Fruit fly (Drosophila melanogaster): ENCODE measurements around the gene dpr8.

dpr8 gene

DNA sequence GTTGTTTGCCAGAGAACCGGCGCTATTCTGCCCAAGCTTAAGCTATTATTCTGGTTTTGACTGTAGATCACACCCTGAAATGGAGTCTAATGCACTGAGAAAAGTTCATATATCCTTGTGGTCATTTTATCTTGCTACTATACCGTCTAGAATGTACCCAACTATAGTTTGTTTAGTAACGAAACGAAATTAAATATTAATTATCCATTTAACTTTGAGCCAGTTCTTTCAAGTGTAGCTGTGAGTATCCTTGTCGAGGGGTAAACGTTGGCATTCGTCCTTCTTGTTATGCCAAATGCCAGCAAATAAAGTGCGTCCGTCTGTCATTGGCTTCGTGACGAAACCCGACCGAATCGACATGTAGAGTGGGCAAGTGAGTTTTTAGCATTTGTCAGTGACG, 124.8 kb downstream of the dpr8 start (continued):
- TF ChIP-seq CG13424 (tag; optimal IDR thresholded peaks at IDR 0.05): peak; percentile 14
- TF ChIP-seq eve (GFP tag; optimal IDR thresholded peaks at IDR 0.05): no peak
- TF ChIP-seq CG14860 (GFP tag; IDR thresholded peaks at IDR 0.05; ENCODE audit: partially characterized antibody): no peak
- TF ChIP-seq Antp (GFP tag; optimal IDR thresholded peaks at IDR 0.05): no peak
- TF ChIP-seq E2f1 (GFP tag; IDR thresholded peaks at IDR 0.05): no peak
- TF ChIP-seq pzg (GFP tag; optimal IDR thresholded peaks at IDR 0.05): no peak
- peak; percentile 54 for TF ChIP-seq lab (GFP tag; optimal IDR thresholded peaks at IDR 0.05)
- TF ChIP-seq aop (GFP tag; IDR thresholded peaks at IDR 0.05): no peak
- no peak for TF ChIP-seq Aef1 (GFP tag; IDR thresholded peaks at IDR 0.05)
- no peak for TF ChIP-seq prd (optimal IDR thresholded peaks at IDR 0.05)
- TF ChIP-seq prd (GFP tag; IDR thresholded peaks at IDR 0.05): peak; percentile 6; the same call in 1 of the 3 replicates
- TF ChIP-seq CG17186 (GFP tag; optimal IDR thresholded peaks at IDR 0.05): no peak
- TF ChIP-seq p53 (GFP tag; optimal IDR thresholded peaks at IDR 0.05): no peak
- TF ChIP-seq CG13894 (tag; optimal IDR thresholded peaks at IDR 0.05): no peak
- TF ChIP-seq pho (GFP tag; optimal IDR thresholded peaks at IDR 0.05): no peak
- no peak for TF ChIP-seq CG12236 (GFP tag; optimal IDR thresholded peaks at IDR 0.05)
- peak; percentile 23 for TF ChIP-seq Hmr (GFP tag; optimal IDR thresholded peaks at IDR 0.05)
- TF ChIP-seq CG11504 (tag; optimal IDR thresholded peaks at IDR 0.05): peak; percentile 27
- 0 out of 2 replicates have a peak, but pooled peaks have one; percentile 11 for TF ChIP-seq lmd (GFP tag; IDR thresholded peaks at IDR 0.05)
- no peak for TF ChIP-seq CG43689 (GFP tag; IDR thresholded peaks at IDR 0.05)
- TF ChIP-seq CG12104 (GFP tag; optimal IDR thresholded peaks at IDR 0.05): no peak
- TF ChIP-seq eyg (GFP tag; optimal IDR thresholded peaks at IDR 0.05): no peak
- TF ChIP-seq CG6813 (GFP tag; optimal IDR thresholded peaks at IDR 0.05): no peak
- no peak for TF ChIP-seq CG10274 (GFP tag; optimal IDR thresholded peaks at IDR 0.05)
- TF ChIP-seq CG5245 (GFP tag; optimal IDR thresholded peaks at IDR 0.05): no peak
- TF ChIP-seq E2f2 (GFP tag; IDR thresholded peaks at IDR 0.05): no peak
- TF ChIP-seq Nf-YB (GFP tag; optimal IDR thresholded peaks at IDR 0.05): no peak
- no peak for TF ChIP-seq Atf6 (GFP tag; IDR thresholded peaks at IDR 0.05)
- TF ChIP-seq Fer2 (tag; optimal IDR thresholded peaks at IDR 0.05): no peak
- no peak for TF ChIP-seq Opbp (GFP tag; IDR thresholded peaks at IDR 0.05; ENCODE audit: partially characterized antibody)
- TF ChIP-seq peb (GFP tag; IDR thresholded peaks at IDR 0.05): no peak
- no peak for TF ChIP-seq br (optimal IDR thresholded peaks at IDR 0.05)
- TF ChIP-seq CG32532 (GFP tag; IDR thresholded peaks at IDR 0.05): 0 out of 2 replicates have a peak, but pooled peaks have one; percentile 15
- TF ChIP-seq mam (GFP tag; optimal IDR thresholded peaks at IDR 0.05): peak; percentile 5
- TF ChIP-seq sob (GFP tag; IDR thresholded peaks at IDR 0.05): no peak
- no peak for TF ChIP-seq Jarid2 (GFP tag; optimal IDR thresholded peaks at IDR 0.05)
- no peak for TF ChIP-seq amos (GFP tag; IDR thresholded peaks at IDR 0.05; ENCODE audit: partially characterized antibody)
- no peak for TF ChIP-seq CG17385 (GFP tag; optimal IDR thresholded peaks at IDR 0.05)
- no peak for TF ChIP-seq CG13296 (GFP tag; optimal IDR thresholded peaks at IDR 0.05)
- TF ChIP-seq Hr78 (GFP tag; optimal IDR thresholded peaks at IDR 0.05): no peak
- TF ChIP-seq CG13624 (GFP tag; optimal IDR thresholded peaks at IDR 0.05): no peak
- TF ChIP-seq seq (GFP tag; IDR thresholded peaks at IDR 0.05): no peak
- no peak for TF ChIP-seq CG11398 (GFP tag; optimal IDR thresholded peaks at IDR 0.05)
- TF ChIP-seq crol (GFP tag; IDR thresholded peaks at IDR 0.05): no peak
- no peak for TF ChIP-seq Ssrp (tag; optimal IDR thresholded peaks at IDR 0.05)
- no peak for TF ChIP-seq MESR4 (GFP tag; optimal IDR thresholded peaks at IDR 0.05)
- TF ChIP-seq wor (GFP tag; IDR thresholded peaks at IDR 0.05): no peak
- no peak for TF ChIP-seq her (GFP tag; optimal IDR thresholded peaks at IDR 0.05)
- TF ChIP-seq bsh (GFP tag; optimal IDR thresholded peaks at IDR 0.05): no peak
- no peak for TF ChIP-seq CG8281 (tag; optimal IDR thresholded peaks at IDR 0.05)
- TF ChIP-seq z (GFP tag; IDR thresholded peaks at IDR 0.05): no peak
- TF ChIP-seq PHDP (tag; optimal IDR thresholded peaks at IDR 0.05): no peak

Measured in whole organism, embryonic.